ENCODE assay signal across 3 fruit fly cellular contexts in genomic region chr2L:9148133-9148532, dm6.
TF ChIP-seq lines count a peak whose summit lies in the region.

No protein-coding gene starts in this region.

- no peak for TF ChIP-seq CTCF in whole organism, embryonic (GFP tag; optimal IDR thresholded peaks at IDR 0.05; lab: Kevin White, UChicago)

TF ChIP-seq in whole organism, embryonic, 481 proteins besides CTCF, POLR2A, EP300 and RAD21:
- no peak for TF ChIP-seq C15 (GFP tag; IDR thresholded peaks at IDR 0.05; lab: Robert Waterston, UW)
- TF ChIP-seq CG10959 (GFP tag; IDR thresholded peaks at IDR 0.05; lab: Robert Waterston, UW): no peak
- TF ChIP-seq stwl (tag; optimal IDR thresholded peaks at IDR 0.05; lab: Kevin White, UChicago): peak; percentile 5
- 0 out of 2 replicates have a peak, but pooled peaks have one; percentile 26 for TF ChIP-seq CG32532 (GFP tag; IDR thresholded peaks at IDR 0.05; lab: Robert Waterston, UW)
- TF ChIP-seq dysf (GFP tag; IDR thresholded peaks at IDR 0.05; lab: Robert Waterston, UW): no peak
- no peak for TF ChIP-seq her (GFP tag; optimal IDR thresholded peaks at IDR 0.05; lab: Kevin White, UChicago)
- peak; percentile 62 for TF ChIP-seq Ets65A (GFP tag; lab: Kevin White, UChicago)
- TF ChIP-seq chinmo (GFP tag; IDR thresholded peaks at IDR 0.05; lab: Robert Waterston, UW; ENCODE audit: partially characterized antibody): 0 out of 4 replicates have a peak, but pooled peaks have one; percentile 57
- 0 out of 3 replicates have a peak, but pooled peaks have one; percentile 8 for TF ChIP-seq knrl (GFP tag; IDR thresholded peaks at IDR 0.05; lab: Robert Waterston, UW; ENCODE audit: partially characterized antibody)
- no peak for TF ChIP-seq Dip3 (GFP tag; optimal IDR thresholded peaks at IDR 0.05; lab: Kevin White, UChicago)
- no peak for TF ChIP-seq Oaz (GFP tag; IDR thresholded peaks at IDR 0.05; lab: Robert Waterston, UW)
- TF ChIP-seq CG7372 (GFP tag; IDR thresholded peaks at IDR 0.05; lab: Robert Waterston, UW): peak; percentile 29; the same call in 1 of the 2 replicates
TF ChIP-seq in whole organism, embryonic: peak in this region for 6.

TF ChIP-seq in whole organism, prepupa, 60 proteins besides CTCF, POLR2A, EP300 and RAD21:
- TF ChIP-seq svp (GFP tag; lab: Kevin White, UChicago) (peak; percentile 67), Sox14 (GFP tag; optimal IDR thresholded peaks at IDR 0.05; lab: Kevin White, UChicago) (no peak)
TF ChIP-seq in whole organism, prepupa: peak in this region for 1.

TF ChIP-seq in whole organism, pupa, 21 proteins besides CTCF, POLR2A, EP300 and RAD21:
- no peak for TF ChIP-seq CG9948 (tag; optimal IDR thresholded peaks at IDR 0.05; lab: Kevin White, UChicago)
- TF ChIP-seq CG4496 (GFP tag; IDR thresholded peaks at IDR 0.05; lab: Robert Waterston, UW): 0 out of 3 replicates have a peak, but pooled peaks have one; percentile 3
- TF ChIP-seq EcR (GFP tag; optimal IDR thresholded peaks at IDR 0.05; lab: Kevin White, UChicago): peak; percentile 50
